Worm (Caenorhabditis elegans) whole organism, L1 larva: ENCODE results near the gene Y55F3AM.21.

Experiments used
- fkh-10 ChIP-seq: sonication (generic microtip); optimal IDR thresholded peaks from 2 replicates; lab custom pipeline; 2017; ENCODE audit warnings: missing biosample characterization, missing genetic modification reagents, missing genetic modification characterization
- hlh-17 ChIP-seq: fragments of 200-800 bp; sonication (Bioruptor generic); optimal IDR thresholded peaks from 2 replicates; lab custom pipeline; 2018; ENCODE audit warnings: missing genetic modification characterization, mild to moderate bottlenecking, missing compliant biosample characterization, moderate library complexity, borderline replicate concordance
- isw-1 ChIP-seq: fragments of 200-800 bp; sonication (Bioruptor generic); IDR thresholded peaks from 2 replicates; pipeline ENCODE4 v1.3.6; 2022; ENCODE audit warnings: missing genetic modification characterization, missing compliant biosample characterization
- lin-39 ChIP-seq: fragments of 150-350 bp; optimal IDR thresholded peaks from 2 replicates; lab custom pipeline; 2014; ENCODE audit warnings: missing biosample characterization, missing genetic modification reagents, missing genetic modification characterization
- nhr-11 ChIP-seq: fragments of 150-350 bp; optimal IDR thresholded peaks from 2 replicates; lab custom pipeline; 2014; ENCODE audit warnings: missing biosample characterization, missing genetic modification characterization
- nhr-28 ChIP-seq: fragments of 150-350 bp; optimal IDR thresholded peaks from 2 replicates; lab custom pipeline; 2014; ENCODE audit warnings: missing biosample characterization, missing genetic modification characterization
- pag-3 ChIP-seq: sonication (generic microtip); optimal IDR thresholded peaks from 2 replicates; lab custom pipeline; 2017; ENCODE audit warnings: missing genetic modification characterization, mild to moderate bottlenecking, missing compliant biosample characterization, antibody characterized with exemption, borderline replicate concordance; ENCODE audit not compliant: insufficient read depth
- snpc-4 ChIP-seq: fragments of 150-350 bp; optimal IDR thresholded peaks from 2 replicates; lab custom pipeline; 2014; ENCODE audit warnings: missing biosample characterization, missing genetic modification characterization
- sptf-1 ChIP-seq: fragments of 150-350 bp; optimal IDR thresholded peaks from 2 replicates; lab custom pipeline; 2014; ENCODE audit warnings: missing biosample characterization, missing genetic modification characterization
- unc-62 ChIP-seq: fragments of 150-350 bp; optimal IDR thresholded peaks from 2 replicates; lab custom pipeline; 2014; ENCODE audit warnings: missing biosample characterization, missing genetic modification reagents, missing genetic modification characterization

DNA sequence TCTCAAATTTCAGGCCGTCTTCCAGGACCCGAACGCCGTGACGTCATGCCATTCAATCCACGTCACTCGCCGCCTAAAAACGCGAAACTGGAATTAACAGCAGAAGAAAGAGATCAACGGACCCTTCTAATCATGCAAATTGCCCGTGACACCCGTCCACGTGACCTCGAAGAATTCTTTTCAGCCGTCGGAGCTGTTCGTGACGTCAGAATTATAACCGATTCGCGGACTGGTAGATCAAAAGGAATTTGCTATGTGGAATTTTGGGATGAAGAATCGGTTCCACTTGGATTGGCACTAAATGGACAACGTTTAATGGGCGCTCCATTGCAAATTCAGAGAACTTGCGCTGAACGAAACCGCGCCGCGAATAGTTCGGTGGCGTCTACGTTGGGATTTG is 36.1 kb downstream of the Y55F3AM.21 start:
- TF ChIP-seq lin-39 (tag; lab: Kevin White, UChicago) (no peak), isw-1 (no peak), hlh-17 (no peak), unc-62 (GFP tag; lab: Kevin White, UChicago) (no peak), fkh-10 (GFP tag; lab: Kevin White, UChicago) (no peak), pag-3 (tag; lab: Kevin White, UChicago) (no peak), snpc-4 (no peak), sptf-1 (tag; lab: Kevin White, UChicago) (no peak), nhr-28 (tag; lab: Kevin White, UChicago) (no peak), nhr-11 (no peak)
